Fruit fly (Drosophila melanogaster) whole organism, wandering third instar larva: ENCODE data around the gene CG33333.

Source experiments
- CrebA ChIP-seq: fragments of 200-800 bp; sonication (Bioruptor generic); optimal IDR thresholded peaks from 2 replicates; lab custom pipeline; 2016; ENCODE audit warnings: missing biosample characterization, mild to moderate bottlenecking, missing genetic modification characterization, borderline replicate concordance
- Hr78 ChIP-seq: fragments of >200 bp; optimal IDR thresholded peaks from 2 replicates; lab custom pipeline; 2017; ENCODE audit warnings: missing biosample characterization, missing genetic modification characterization
- Hr83 ChIP-seq: fragments of 200-300 bp; sonication (Bioruptor generic); optimal IDR thresholded peaks from 2 replicates; lab custom pipeline; 2016; ENCODE audit warnings: missing biosample characterization, mild to moderate bottlenecking, missing genetic modification characterization, moderate library complexity; ENCODE audit not compliant: poor library complexity, severe bottlenecking
- h ChIP-seq: fragments of 200-800 bp; sonication (Bioruptor generic); optimal IDR thresholded peaks from 3 replicates; lab custom pipeline; 2016; ENCODE audit warnings: missing biosample characterization, mild to moderate bottlenecking, missing genetic modification characterization
- psq ChIP-seq: fragments of 200-800 bp; sonication (Bioruptor generic); optimal IDR thresholded peaks from 3 replicates; lab custom pipeline; 2017; ENCODE audit warnings: missing biosample characterization, mild to moderate bottlenecking, missing genetic modification characterization, moderate library complexity
- sage ChIP-seq: fragments of 200-800 bp; sonication (Bioruptor generic); optimal IDR thresholded peaks from 2 replicates; lab custom pipeline; 2016; ENCODE audit warnings: missing biosample characterization, mild to moderate bottlenecking, missing genetic modification characterization

- TF ChIP-seq Hr78 (GFP tag; lab: Kevin White, UChicago) (no peak), sage (GFP tag; lab: Kevin White, UChicago) (no peak), h (GFP tag; lab: Kevin White, UChicago) (peak; percentile 34), CrebA (GFP tag; lab: Kevin White, UChicago) (no peak), psq (GFP tag; lab: Kevin White, UChicago) (no peak), Hr83 (GFP tag; lab: Kevin White, UChicago) (no peak)
Measured at dm6 chr3R:17403188-17403587, 14.1 kb upstream of the CG33333 start, which contains the start of gene CG34279.
